Worm (Caenorhabditis elegans) whole organism, L4/young adult: Measurements from ENCODE around the gene ZK1193.2.

Experiments
- W03F9.2 ChIP-seq: fragments of 150-350 bp; optimal IDR thresholded peaks from 2 replicates; lab custom pipeline; 2014; ENCODE audit warnings: missing biosample characterization, missing genetic modification characterization
- dao-5 ChIP-seq: sonication (generic microtip); optimal IDR thresholded peaks from 2 replicates; lab custom pipeline; 2016; ENCODE audit warnings: missing genotype, missing genetic modification characterization, moderate library complexity, missing compliant biosample characterization

- TF ChIP-seq dao-5 (tag; lab: Kevin White, UChicago) (no peak), W03F9.2 (no peak)
Observed at ce11 chrX:404597-404996, 20.8 kb downstream of the ZK1193.2 start, which contains the start of gene R04A9.1.
